Worm (Caenorhabditis elegans) whole organism, early embryonic: ENCODE measurements around the gene tag-209.

Source experiments
- B0310.2 ChIP-seq: sonication (generic microtip); optimal IDR thresholded peaks from 2 replicates; lab custom pipeline; 2016; ENCODE audit warnings: mild to moderate bottlenecking, missing genetic modification characterization, missing compliant biosample characterization
- F13C5.2 ChIP-seq: sonication (generic microtip); optimal IDR thresholded peaks from 2 replicates; lab custom pipeline; 2017; ENCODE audit warnings: mild to moderate bottlenecking, missing genetic modification characterization, inconsistent platforms, missing compliant biosample characterization
- aly-1 ChIP-seq: sonication (generic microtip); optimal IDR thresholded peaks from 2 replicates; lab custom pipeline; 2016; ENCODE audit warnings: missing genetic modification characterization, missing compliant biosample characterization
- ama-1 ChIP-seq: fragments of 150-350 bp; optimal IDR thresholded peaks from 2 replicates; lab custom pipeline; 2014
- ceh-13 ChIP-seq: fragments of 200-800 bp; sonication (Bioruptor generic); optimal IDR thresholded peaks from 2 replicates; lab custom pipeline; 2018; ENCODE audit warnings: mild to moderate bottlenecking, missing genetic modification characterization, missing compliant biosample characterization
- ceh-36 ChIP-seq: sonication (generic microtip); optimal IDR thresholded peaks from 2 replicates; lab custom pipeline; 2016; ENCODE audit warnings: missing genetic modification characterization, inconsistent platforms, missing compliant biosample characterization
- ets-7 ChIP-seq: sonication (generic microtip); optimal IDR thresholded peaks from 2 replicates; lab custom pipeline; 2016; ENCODE audit warnings: missing genotype, missing genetic modification characterization, missing compliant biosample characterization
- flt-1 ChIP-seq: fragments of 200-800 bp; sonication (Bioruptor generic); IDR thresholded peaks from 2 replicates; pipeline ENCODE4 v1.3.6; 2022; ENCODE audit warnings: missing genetic modification characterization, missing compliant biosample characterization
- hmbx-1 ChIP-seq: sonication (generic microtip); optimal IDR thresholded peaks from 2 replicates; lab custom pipeline; 2016; ENCODE audit warnings: mild to moderate bottlenecking, missing genetic modification characterization, missing compliant biosample characterization
- hmg-4 ChIP-seq: fragments of 200-800 bp; sonication (Bioruptor generic); optimal IDR thresholded peaks from 2 replicates; lab custom pipeline; 2018; ENCODE audit warnings: mild to moderate bottlenecking, missing genetic modification characterization, missing compliant biosample characterization
- hnd-1 ChIP-seq: sonication (generic microtip); optimal IDR thresholded peaks from 2 replicates; lab custom pipeline; 2016; ENCODE audit warnings: missing genetic modification characterization, missing compliant biosample characterization
- pes-1 ChIP-seq: fragments of 200-800 bp; sonication (Bioruptor generic); IDR thresholded peaks from 2 replicates; pipeline ENCODE4 v1.3.6; 2022; ENCODE audit warnings: missing genetic modification reagents, missing genetic modification characterization, missing compliant biosample characterization
- scrt-1 ChIP-seq: fragments of 200-800 bp; sonication (Bioruptor generic); IDR thresholded peaks from 2 replicates; pipeline ENCODE4 v1.3.6; 2022; ENCODE audit warnings: missing genetic modification characterization, missing compliant biosample characterization
- sea-1 ChIP-seq: fragments of 200-800 bp; sonication (Bioruptor generic); conservative IDR thresholded peaks from 2 replicates; pipeline ENCODE4 v1.3.6; 2022; ENCODE audit warnings: missing genetic modification characterization, missing compliant biosample characterization
- tbx-11 ChIP-seq: fragments of 200-800 bp; sonication (Bioruptor generic); IDR thresholded peaks from 2 replicates; pipeline ENCODE4 v1.3.6; 2022; ENCODE audit warnings: missing genetic modification characterization, missing compliant biosample characterization
- tbx-37 ChIP-seq: fragments of 200-800 bp; sonication (Bioruptor generic); conservative IDR thresholded peaks from 2 replicates; pipeline ENCODE4 v1.3.6; 2022; ENCODE audit warnings: missing genetic modification reagents, missing genetic modification characterization, missing compliant biosample characterization
- tra-4 ChIP-seq: sonication (generic microtip); optimal IDR thresholded peaks from 2 replicates; lab custom pipeline; 2017; ENCODE audit warnings: missing genetic modification characterization, missing compliant biosample characterization

Gene tag-209

DNA sequence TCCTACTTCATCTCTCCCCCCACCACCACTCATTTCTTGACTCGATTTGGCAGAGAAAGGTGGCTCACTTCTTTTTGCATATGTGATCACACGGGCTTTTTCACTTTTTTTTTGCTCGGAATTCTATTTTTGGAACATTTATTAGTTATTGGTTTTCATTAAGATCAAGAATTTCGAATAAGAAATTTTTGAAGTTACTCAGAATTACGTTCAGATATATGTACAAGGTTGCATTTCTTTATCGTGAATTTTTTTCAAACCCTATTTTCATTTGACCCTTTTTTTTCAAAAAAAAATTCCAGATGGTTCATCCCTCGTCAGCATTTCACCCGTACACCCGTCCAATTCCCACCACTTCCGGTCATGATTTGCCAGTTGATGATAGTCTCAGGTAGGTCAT lies 18.3 kb downstream of the tag-209 start, which contains the start of gene ceh-62:
ceh-62 (plus strand) TSS at position 301 of the 400 bp plus-strand sequence.
- TF ChIP-seq ceh-36 (tag; lab: Kevin White, UChicago) (no peak), hmbx-1 (no peak), pes-1 (GFP tag; lab: Robert Waterston, UW) (no peak), sea-1 (GFP tag; lab: Robert Waterston, UW) (no peak), ama-1 (no peak), tra-4 (tag; lab: Kevin White, UChicago) (no peak), ets-7 (tag; lab: Kevin White, UChicago) (no peak), tbx-11 (GFP tag; lab: Robert Waterston, UW) (no peak), scrt-1 (GFP tag; lab: Robert Waterston, UW) (no peak), hmg-4 (GFP tag; lab: Kevin White, UChicago) (no peak), flt-1 (GFP tag; lab: Robert Waterston, UW) (no peak), aly-1 (tag; lab: Kevin White, UChicago) (no peak), B0310.2 (tag; lab: Kevin White, UChicago) (no peak), tbx-37 (GFP tag; lab: Robert Waterston, UW) (no peak)

DNA sequence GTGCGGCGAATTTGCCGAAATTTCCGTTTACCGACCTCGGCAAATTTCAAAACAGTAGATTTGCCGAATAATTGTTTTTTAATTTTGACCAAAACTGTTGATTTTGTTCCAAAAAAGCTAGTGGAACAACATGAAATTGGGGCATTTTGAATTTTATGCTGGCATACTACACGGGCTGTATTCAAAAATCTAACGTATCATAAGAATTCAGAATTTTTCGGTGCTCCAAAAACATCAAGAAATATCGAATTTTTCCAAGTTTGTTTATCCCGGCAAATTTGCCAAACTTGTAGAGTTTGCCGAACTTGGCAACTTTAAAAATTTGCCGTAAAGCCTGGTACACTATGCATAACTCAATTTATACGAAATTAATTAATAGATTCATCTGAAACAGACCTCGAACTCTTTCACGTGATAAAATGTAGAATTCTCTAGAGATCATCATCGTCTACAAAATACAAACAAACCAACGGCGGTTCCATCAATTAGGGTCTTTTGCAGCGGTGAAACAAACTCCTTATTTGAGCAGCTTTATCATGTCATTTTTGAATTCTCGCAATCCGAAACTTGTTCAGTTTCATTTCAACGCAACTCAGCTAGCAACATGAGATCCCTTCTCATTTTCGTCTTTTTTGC lies 21.7 kb downstream of the tag-209 start, which contains the start of gene R06F6.14:
R06F6.14 (plus strand) TSS at position 586 of the 636 bp plus-strand sequence.
- TF ChIP-seq hnd-1 (tag; lab: Kevin White, UChicago) (no peak), ceh-13 (no peak), tbx-11 (GFP tag; lab: Robert Waterston, UW) (no peak), hmbx-1 (no peak), hmg-4 (GFP tag; lab: Kevin White, UChicago) (no peak)

DNA sequence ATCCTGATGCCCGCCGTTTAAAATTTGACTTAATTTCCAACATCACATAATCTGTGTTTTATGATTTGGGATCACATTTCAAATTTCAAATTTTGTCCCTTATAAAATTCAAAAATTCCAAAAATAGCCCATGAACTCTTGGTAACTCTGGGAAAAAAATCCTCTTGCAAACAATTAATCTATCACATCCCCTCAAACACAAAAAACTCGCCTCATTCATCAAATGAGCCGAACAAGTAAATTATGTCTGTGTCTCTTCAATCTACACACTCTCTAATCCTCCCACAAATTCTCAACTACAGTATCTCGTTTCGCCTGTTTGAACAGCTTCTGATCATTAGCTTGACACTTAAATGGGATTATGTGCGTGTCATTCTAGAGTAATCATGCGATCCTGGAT lies 23.6 kb downstream of the tag-209 start, which contains the start of gene msrp-7:
msrp-7 (plus strand) TSS at position 301 of the 400 bp plus-strand sequence.
- TF ChIP-seq ets-7 (tag; lab: Kevin White, UChicago) (no peak), ama-1 (no peak), scrt-1 (GFP tag; lab: Robert Waterston, UW) (no peak), ceh-36 (tag; lab: Kevin White, UChicago) (no peak), tra-4 (tag; lab: Kevin White, UChicago) (no peak), hmbx-1 (no peak), B0310.2 (tag; lab: Kevin White, UChicago) (no peak), tbx-11 (GFP tag; lab: Robert Waterston, UW) (no peak), pes-1 (GFP tag; lab: Robert Waterston, UW) (no peak), sea-1 (GFP tag; lab: Robert Waterston, UW) (no peak), hmg-4 (GFP tag; lab: Kevin White, UChicago) (no peak), aly-1 (tag; lab: Kevin White, UChicago) (no peak), ceh-13 (no peak), F13C5.2 (tag; lab: Kevin White, UChicago) (no peak), hnd-1 (tag; lab: Kevin White, UChicago) (no peak)

DNA sequence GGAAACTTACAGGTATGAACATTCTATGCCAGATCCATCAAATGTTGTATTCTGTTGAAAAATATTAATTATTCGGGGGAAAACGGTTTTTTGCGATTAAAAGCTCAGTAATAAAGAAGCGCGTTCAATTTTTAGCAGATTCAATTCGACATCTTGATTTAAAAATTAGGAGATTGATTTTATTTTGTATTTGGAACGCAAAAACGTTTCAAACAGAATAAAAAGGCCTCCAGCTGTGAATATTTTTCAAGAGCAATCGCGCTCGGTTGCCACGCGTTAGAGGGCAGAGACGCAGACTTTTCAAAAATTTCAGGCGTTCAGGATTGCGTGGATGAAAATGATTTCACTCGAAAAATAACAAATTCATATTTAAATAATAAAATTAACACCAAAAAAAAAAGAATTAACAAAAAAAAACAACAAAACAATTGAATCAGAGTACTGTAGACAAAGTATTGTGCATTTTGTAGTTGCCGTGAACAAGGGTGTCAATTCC lies 32.9 kb downstream of the tag-209 start, which contains the start of gene R06F6.8:
R06F6.8 (minus strand) TSS at position 51 of the 496 bp plus-strand sequence.
- TF ChIP-seq pes-1 (GFP tag; lab: Robert Waterston, UW): 0 out of 2 replicates have a peak, but pooled peaks have one; percentile 13
- no peak for TF ChIP-seq F13C5.2 (tag; lab: Kevin White, UChicago)

DNA sequence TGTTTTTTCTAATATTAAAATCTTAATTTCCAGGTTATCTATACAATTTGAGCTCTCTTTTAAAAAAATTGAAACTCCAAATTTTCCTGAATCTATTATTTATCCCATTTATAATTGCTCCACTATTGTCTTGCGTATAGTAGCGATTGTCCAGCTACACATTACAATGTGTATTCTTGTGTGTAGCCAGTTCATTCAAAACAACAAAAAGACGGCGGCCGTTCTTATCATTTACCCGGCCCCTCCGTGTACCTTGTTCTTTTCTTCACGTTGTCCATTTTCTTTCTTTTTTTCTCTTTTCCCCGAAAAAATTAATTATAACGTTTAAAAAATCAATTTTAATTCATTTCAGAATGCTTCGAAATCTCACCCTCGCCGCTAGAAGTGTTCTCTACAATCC lies 33.6 kb downstream of the tag-209 start, which contains the start of gene ech-4:
ech-4 (plus strand) TSS at position 353 of the 400 bp plus-strand sequence.
- TF ChIP-seq ceh-36 (tag; lab: Kevin White, UChicago) (no peak), B0310.2 (tag; lab: Kevin White, UChicago) (no peak), pes-1 (GFP tag; lab: Robert Waterston, UW) (no peak), ets-7 (tag; lab: Kevin White, UChicago) (no peak), scrt-1 (GFP tag; lab: Robert Waterston, UW) (no peak), tra-4 (tag; lab: Kevin White, UChicago) (no peak), ceh-13 (no peak), tbx-37 (GFP tag; lab: Robert Waterston, UW) (no peak), flt-1 (GFP tag; lab: Robert Waterston, UW) (no peak), hmg-4 (GFP tag; lab: Kevin White, UChicago) (no peak), tbx-11 (GFP tag; lab: Robert Waterston, UW) (no peak), aly-1 (tag; lab: Kevin White, UChicago) (no peak), ama-1 (no peak)

DNA sequence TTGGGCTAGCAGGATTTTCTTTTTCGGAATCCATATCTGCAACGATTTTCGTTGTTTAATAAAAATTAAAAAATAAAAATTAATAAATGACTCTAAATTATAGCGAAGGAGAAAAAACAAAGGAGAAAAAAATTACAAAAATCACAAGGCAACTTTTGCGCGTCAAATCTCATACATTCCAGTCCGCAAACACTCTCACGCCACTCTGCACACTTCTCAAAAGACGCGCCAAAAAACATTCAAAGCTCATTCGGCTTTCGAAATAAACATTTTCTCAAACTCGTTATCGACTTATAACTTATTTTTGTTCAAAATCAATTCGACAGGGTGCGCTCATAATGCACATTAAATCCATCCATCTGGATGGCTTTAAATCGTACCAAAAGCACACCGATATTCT lies 36.9 kb downstream of the tag-209 start, which contains the start of the genes R06F6.12 and mix-1:
R06F6.12 (minus strand) TSS at position 36 of the 400 bp plus-strand sequence.
mix-1 (plus strand) TSS at position 201 of the 400 bp plus-strand sequence.
- TF ChIP-seq F13C5.2 (tag; lab: Kevin White, UChicago) (peak; percentile 20), pes-1 (GFP tag; lab: Robert Waterston, UW) (peak; percentile 62; the same call in 1 of the 2 replicates), B0310.2 (tag; lab: Kevin White, UChicago) (no peak)

DNA sequence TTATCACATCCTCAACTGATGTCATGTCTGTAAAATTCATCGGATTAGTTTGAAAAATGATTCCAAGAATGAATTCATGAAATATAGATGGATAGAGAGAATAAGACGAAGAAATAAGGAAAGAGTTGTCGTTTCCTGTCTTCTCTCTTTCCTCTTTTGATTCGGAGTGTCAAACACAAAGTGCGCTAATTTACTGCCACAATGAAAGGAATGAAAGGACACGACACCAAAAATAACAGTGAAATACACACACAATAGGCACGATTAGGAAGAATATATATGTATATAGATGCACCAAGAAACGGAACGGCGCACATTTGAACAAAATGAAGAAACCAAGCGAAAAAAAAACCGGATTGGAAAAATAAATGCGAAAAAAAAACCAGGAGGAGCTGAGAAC lies 42.0 kb downstream of the tag-209 start, which contains the start of gene VM106R.1:
VM106R.1 (minus strand) TSS at position 101 of the 400 bp plus-strand sequence.
- TF ChIP-seq tra-4 (tag; lab: Kevin White, UChicago) (no peak), ceh-36 (tag; lab: Kevin White, UChicago) (no peak), sea-1 (GFP tag; lab: Robert Waterston, UW) (no peak), aly-1 (tag; lab: Kevin White, UChicago) (no peak), hmbx-1 (no peak), scrt-1 (GFP tag; lab: Robert Waterston, UW) (no peak), pes-1 (GFP tag; lab: Robert Waterston, UW) (no peak), ets-7 (tag; lab: Kevin White, UChicago) (no peak), tbx-11 (GFP tag; lab: Robert Waterston, UW) (no peak), hnd-1 (tag; lab: Kevin White, UChicago) (no peak), flt-1 (GFP tag; lab: Robert Waterston, UW) (no peak)
